Worm (Caenorhabditis elegans) whole organism, L1 larva: ENCODE data around the gene mtcu-2.

Experiments used
- C04F5.9 ChIP-seq: sonication (generic microtip); optimal IDR thresholded peaks from 2 replicates; lab custom pipeline; 2016; ENCODE audit warnings: missing genetic modification characterization, missing compliant biosample characterization
- Y116A8C.19 ChIP-seq: sonication (generic microtip); optimal IDR thresholded peaks from 2 replicates; lab custom pipeline; 2016; ENCODE audit warnings: missing compliant biosample characterization, missing genetic modification characterization, borderline replicate concordance
- aha-1 ChIP-seq: fragments of 150-350 bp; optimal IDR thresholded peaks from 2 replicates; lab custom pipeline; 2014; ENCODE audit warnings: missing biosample characterization, missing genetic modification characterization
- alr-1 ChIP-seq: fragments of 200-800 bp; sonication (Bioruptor generic); optimal IDR thresholded peaks from 2 replicates; lab custom pipeline; 2018; ENCODE audit warnings: borderline replicate concordance, mild to moderate bottlenecking, missing genetic modification characterization, missing compliant biosample characterization
- ces-1 ChIP-seq: fragments of 150-350 bp; optimal IDR thresholded peaks from 2 replicates; lab custom pipeline; 2014; ENCODE audit warnings: missing biosample characterization, missing genetic modification reagents, missing genetic modification characterization
- dsc-1 ChIP-seq: sonication (generic microtip); optimal IDR thresholded peaks from 2 replicates; lab custom pipeline; 2016; ENCODE audit warnings: mild to moderate bottlenecking, missing genetic modification characterization, missing compliant biosample characterization
- efl-1 ChIP-seq, 4 experiments: fragments of 150-350 bp; optimal IDR thresholded peaks in 3 of 4; peaks in 1 of 4; 1 replicate in 1 of 4; 2 replicates in 3 of 4; lab custom pipeline; 2014; ENCODE audit warnings: missing biosample characterization in 2 of 4, missing genetic modification characterization in 2 of 4, missing genetic modification reagents in 2 of 4
- egl-13 ChIP-seq: sonication (generic microtip); optimal IDR thresholded peaks from 2 replicates; lab custom pipeline; 2016; ENCODE audit warnings: missing genotype, missing genetic modification reagents, missing genetic modification characterization, missing compliant biosample characterization
- egl-27 ChIP-seq, 2 experiments: fragments of 150-350 bp in 1 of 2; sonication (generic microtip); optimal IDR thresholded peaks; 3 replicates each; lab custom pipeline; 2017 to 2018; ENCODE audit warnings: missing biosample characterization in 2 of 2, missing genetic modification characterization in 2 of 2, missing genetic modification reagents in 2 of 2
- elt-2 ChIP-seq: sonication (generic microtip); optimal IDR thresholded peaks from 2 replicates; lab custom pipeline; 2016; ENCODE audit warnings: missing genetic modification characterization, mild to moderate bottlenecking, inconsistent platforms, missing compliant biosample characterization, missing genetic modification reagents
- elt-3 ChIP-seq, 6 experiments: fragments of 150-350 bp in 1 of 6; sonication (generic microtip); optimal IDR thresholded peaks; 2 replicates each; lab custom pipeline; 2017 to 2018; ENCODE audit warnings: missing biosample characterization in 6 of 6, missing genetic modification characterization in 6 of 6, inconsistent platforms in 1 of 6
- ets-5 ChIP-seq: fragments of 200-800 bp; sonication (Bioruptor generic); IDR thresholded peaks from 2 replicates; pipeline ENCODE4 v1.3.6; 2022; ENCODE audit warnings: missing genetic modification characterization, missing compliant biosample characterization
- fkh-4 ChIP-seq: sonication (generic microtip); optimal IDR thresholded peaks from 2 replicates; lab custom pipeline; 2016; ENCODE audit warnings: missing compliant biosample characterization, missing genetic modification characterization, borderline replicate concordance
- fkh-8 ChIP-seq: sonication (generic microtip); optimal IDR thresholded peaks from 2 replicates; lab custom pipeline; 2016; ENCODE audit warnings: mild to moderate bottlenecking, missing genetic modification characterization, missing compliant biosample characterization
- hlh-4 ChIP-seq: sonication (generic microtip); optimal IDR thresholded peaks from 2 replicates; lab custom pipeline; 2016; ENCODE audit warnings: mild to moderate bottlenecking, missing genetic modification characterization, missing compliant biosample characterization
- irx-1 ChIP-seq: sonication (generic microtip); optimal IDR thresholded peaks from 2 replicates; lab custom pipeline; 2016; ENCODE audit warnings: missing genetic modification characterization, missing compliant biosample characterization
- lin-14 ChIP-seq: fragments of 200-800 bp; sonication (Bioruptor generic); optimal IDR thresholded peaks from 2 replicates; lab custom pipeline; 2018; ENCODE audit warnings: mild to moderate bottlenecking, missing genetic modification characterization, moderate library complexity, missing compliant biosample characterization
- lin-35 ChIP-seq, 2 experiments: fragments of 150-350 bp; optimal IDR thresholded peaks; 2 replicates each; lab custom pipeline; 2014; ENCODE audit warnings: missing biosample characterization in 2 of 2, missing genetic modification characterization in 2 of 2, missing genetic modification reagents in 2 of 2
- nhr-12 ChIP-seq: sonication (generic microtip); optimal IDR thresholded peaks from 2 replicates; lab custom pipeline; 2017; ENCODE audit warnings: missing biosample characterization, missing genetic modification characterization
- nhr-77 ChIP-seq: fragments of 150-350 bp; optimal IDR thresholded peaks from 2 replicates; lab custom pipeline; 2014; ENCODE audit warnings: missing biosample characterization, missing genetic modification characterization
- nhr-90 ChIP-seq: sonication (generic microtip); optimal IDR thresholded peaks from 2 replicates; lab custom pipeline; 2016; ENCODE audit warnings: mild to moderate bottlenecking, missing genetic modification characterization, missing compliant biosample characterization; ENCODE audit not compliant: poor library complexity
- pqm-1 ChIP-seq: sonication (generic microtip); optimal IDR thresholded peaks from 3 replicates; lab custom pipeline; 2017; ENCODE audit warnings: missing biosample characterization, missing genetic modification characterization
- skn-1 ChIP-seq: fragments of 150-350 bp; optimal IDR thresholded peaks from 2 replicates; lab custom pipeline; 2014; ENCODE audit warnings: missing biosample characterization, missing genetic modification characterization
- snpc-4 ChIP-seq: fragments of 150-350 bp; optimal IDR thresholded peaks from 2 replicates; lab custom pipeline; 2014; ENCODE audit warnings: missing biosample characterization, missing genetic modification characterization
- sup-37 ChIP-seq: fragments of 200-800 bp; sonication (Bioruptor generic); optimal IDR thresholded peaks from 2 replicates; lab custom pipeline; 2018; ENCODE audit warnings: mild to moderate bottlenecking, missing genetic modification characterization, missing compliant biosample characterization
- unc-130 ChIP-seq: fragments of 150-350 bp; optimal IDR thresholded peaks from 2 replicates; lab custom pipeline; 2017; ENCODE audit warnings: missing biosample characterization, missing genetic modification characterization, inconsistent platforms
- unc-62 ChIP-seq: fragments of 150-350 bp; optimal IDR thresholded peaks from 2 replicates; lab custom pipeline; 2014; ENCODE audit warnings: missing biosample characterization, missing genetic modification reagents, missing genetic modification characterization
- unc-86 ChIP-seq: sonication (generic microtip); optimal IDR thresholded peaks from 2 replicates; lab custom pipeline; 2016; ENCODE audit warnings: missing genetic modification characterization, missing compliant biosample characterization
- unc-98 ChIP-seq: fragments of 200-800 bp; sonication (Bioruptor generic); IDR thresholded peaks from 2 replicates; pipeline ENCODE4 v1.3.6; 2022; ENCODE audit warnings: missing genetic modification characterization, missing compliant biosample characterization
- xbp-1 ChIP-seq: sonication (generic microtip); optimal IDR thresholded peaks from 2 replicates; lab custom pipeline; 2016; ENCODE audit warnings: missing genetic modification characterization, missing compliant biosample characterization
- zip-4 ChIP-seq: fragments of 200-800 bp; sonication (Bioruptor generic); optimal IDR thresholded peaks from 2 replicates; lab custom pipeline; 2018; ENCODE audit warnings: mild to moderate bottlenecking, missing genetic modification characterization, moderate library complexity, missing compliant biosample characterization
- ztf-11 ChIP-seq, 2 experiments: sonication (generic microtip); optimal IDR thresholded peaks; 2 replicates each; lab custom pipeline; 2016 to 2017; ENCODE audit warnings: missing genetic modification characterization in 2 of 2, missing biosample characterization in 1 of 2, missing compliant biosample characterization in 1 of 2
- ztf-4 ChIP-seq: fragments of 150-350 bp; optimal IDR thresholded peaks from 2 replicates; lab custom pipeline; 2014; ENCODE audit warnings: missing biosample characterization, missing genetic modification characterization

Gene mtcu-2

ce11 chrII:10060508-10060907 lies 27.5 kb upstream of the mtcu-2 start, which contains the start of gene stg-1:
stg-1 (minus strand) TSS chrII:10060660.
- no peak for TF ChIP-seq sup-37 (GFP tag; lab: Kevin White, UChicago)
- peak; percentile 19 for TF ChIP-seq lin-14 (GFP tag; lab: Kevin White, UChicago)
- peak; percentile 13 for TF ChIP-seq ces-1 (GFP tag; lab: Kevin White, UChicago)
- TF ChIP-seq, all 84 proteins: peak for 2

ce11 chrII:10056545-10057038 lies 23.6 kb upstream of the mtcu-2 start, which contains the start of gene C18D1.2:
C18D1.2 (plus strand) TSS chrII:10056988.
- TF ChIP-seq Y116A8C.19 (tag; lab: Kevin White, UChicago) (no peak), efl-1 (optimal IDR thresholded peaks at IDR 0.05; lab: Kevin White, UChicago) (no peak), efl-1 (GFP tag; optimal IDR thresholded peaks at IDR 0.05 in 1 of 2; lab: Kevin White, UChicago) (peak in 1 of 2 experiments; percentile 91), fkh-4 (tag; lab: Kevin White, UChicago) (no peak), nhr-77 (tag; lab: Kevin White, UChicago) (no peak), fkh-8 (no peak), unc-98 (GFP tag; lab: Robert Waterston, UW) (no peak)
- TF ChIP-seq, all 84 proteins: peak for 1

DNA sequence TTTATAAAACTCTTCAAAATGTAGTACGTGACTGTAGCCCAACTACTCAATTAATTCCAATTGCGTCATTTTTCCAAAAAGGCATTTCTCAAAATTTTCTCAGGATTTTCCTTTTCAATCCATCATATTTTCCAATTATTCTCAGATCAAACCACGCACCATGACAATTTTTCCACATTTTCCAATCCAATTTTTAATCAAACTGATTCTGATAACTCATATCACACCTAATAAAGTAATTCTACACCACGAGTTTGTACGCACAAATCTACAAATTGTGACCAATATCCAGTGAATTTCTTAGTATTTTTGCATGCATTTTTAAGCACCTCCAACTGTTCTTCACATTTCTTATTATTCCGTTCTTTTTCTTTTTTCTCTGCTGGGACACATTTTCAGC lies 18.5 kb upstream of the mtcu-2 start:
- TF ChIP-seq C04F5.9 (tag; lab: Kevin White, UChicago), result no peak
- no peak for TF ChIP-seq elt-3 (tag; optimal IDR thresholded peaks at IDR 0.05; lab: Kevin White, UChicago)
- TF ChIP-seq egl-27 (tag; optimal IDR thresholded peaks at IDR 0.05; lab: Kevin White, UChicago), result no peak
- no peak for TF ChIP-seq egl-13 (tag; lab: Kevin White, UChicago)
- no peak for TF ChIP-seq Y116A8C.19 (tag; lab: Kevin White, UChicago)
- no peak for TF ChIP-seq unc-86
- no peak for TF ChIP-seq lin-35 (GFP tag; optimal IDR thresholded peaks at IDR 0.05; lab: Kevin White, UChicago)
- no peak for TF ChIP-seq efl-1 (optimal IDR thresholded peaks at IDR 0.05; lab: Kevin White, UChicago)
- peak in 1 of 2 experiments; percentile 29 for TF ChIP-seq efl-1 (GFP tag; optimal IDR thresholded peaks at IDR 0.05 in 1 of 2; lab: Kevin White, UChicago)
- no peak for TF ChIP-seq nhr-90
- no peak for TF ChIP-seq ztf-11 (tag; optimal IDR thresholded peaks at IDR 0.05; lab: Kevin White, UChicago)
- TF ChIP-seq lin-14 (GFP tag; lab: Kevin White, UChicago), result peak; percentile 27
- TF ChIP-seq dsc-1, result peak; percentile 65
- TF ChIP-seq unc-130 (tag; lab: Kevin White, UChicago), result no peak
- TF ChIP-seq zip-4 (GFP tag; lab: Kevin White, UChicago), result no peak
- no peak for TF ChIP-seq unc-62 (GFP tag; lab: Kevin White, UChicago)
- no peak for TF ChIP-seq irx-1
- no peak for TF ChIP-seq ces-1 (GFP tag; lab: Kevin White, UChicago)
- no peak for TF ChIP-seq fkh-8
- TF ChIP-seq xbp-1 (tag; lab: Kevin White, UChicago), result no peak

ce11 chrII:10048568-10048967 lies 15.6 kb upstream of the mtcu-2 start, which contains the start of gene flp-4:
flp-4 (plus strand) TSS chrII:10048868.
- TF ChIP-seq ztf-4 (tag; lab: Kevin White, UChicago) (no peak), skn-1 (tag; lab: Kevin White, UChicago) (no peak), elt-2 (tag; lab: Kevin White, UChicago) (no peak), snpc-4 (tag; lab: Kevin White, UChicago) (no peak), alr-1 (tag; lab: Kevin White, UChicago) (no peak), sup-37 (GFP tag; lab: Kevin White, UChicago) (no peak), ets-5 (GFP tag; lab: Robert Waterston, UW) (no peak), pqm-1 (tag; lab: Kevin White, UChicago) (no peak), nhr-12 (tag; lab: Kevin White, UChicago) (no peak), aha-1 (no peak), hlh-4 (tag; lab: Kevin White, UChicago) (no peak)
